Worm (Caenorhabditis elegans) whole organism, L4 larva: ENCODE results near the gene T22F3.7.

Experiments used
- R02D3.7 ChIP-seq: fragments of 150-350 bp; sonication (generic microtip); optimal IDR thresholded peaks from 3 replicates; lab custom pipeline; 2014; ENCODE audit warnings: missing biosample characterization, missing genetic modification characterization
- T20F7.1 ChIP-seq: fragments of 200-800 bp; sonication (Bioruptor generic); optimal IDR thresholded peaks from 2 replicates; lab custom pipeline; 2018; ENCODE audit warnings: mild to moderate bottlenecking, missing genetic modification characterization, missing compliant biosample characterization
- Y105C5A.15 ChIP-seq: fragments of 200-800 bp; sonication (Bioruptor generic); IDR thresholded peaks from 2 replicates; pipeline ENCODE4 v1.3.6; 2022; ENCODE audit warnings: missing genetic modification characterization, missing compliant biosample characterization
- Y48G9A.11 ChIP-seq: fragments of 200-800 bp; sonication (Bioruptor generic); IDR thresholded peaks from 2 replicates; pipeline ENCODE4 v1.3.6; 2022; ENCODE audit warnings: missing genetic modification reagents, missing genetic modification characterization, missing compliant biosample characterization
- Y5F2A.4 ChIP-seq: fragments of 200-800 bp; sonication (Bioruptor generic); optimal IDR thresholded peaks from 2 replicates; lab custom pipeline; 2018; ENCODE audit warnings: mild to moderate bottlenecking, missing genetic modification characterization, missing compliant biosample characterization
- aha-1 ChIP-seq: fragments of 150-350 bp; peaks from one replicate; lab custom pipeline; 2014; ENCODE audit warnings: missing biosample characterization, missing genetic modification characterization
- arid-1 ChIP-seq: fragments of 200-800 bp; sonication (Bioruptor generic); conservative IDR thresholded peaks from 2 replicates; pipeline ENCODE4 v1.3.6; 2022; ENCODE audit warnings: missing genetic modification reagents, missing genetic modification characterization, missing compliant biosample characterization
- ceh-32 ChIP-seq: sonication (generic microtip); optimal IDR thresholded peaks from 2 replicates; lab custom pipeline; 2016; ENCODE audit warnings: mild to moderate bottlenecking, missing genetic modification characterization, missing compliant biosample characterization; ENCODE audit not compliant: poor library complexity
- ceh-44 ChIP-seq: fragments of 200-800 bp; sonication (Bioruptor generic); IDR thresholded peaks from 2 replicates; pipeline ENCODE4 v1.3.6; 2022; ENCODE audit warnings: missing genetic modification reagents, missing genetic modification characterization, missing compliant biosample characterization
- daf-16 ChIP-seq, 3 experiments: sonication (generic microtip); optimal IDR thresholded peaks; 2 replicates each; lab custom pipeline; 2016 to 2017; ENCODE audit warnings: missing genetic modification characterization in 3 of 3, missing genetic modification reagents in 3 of 3, mild to moderate bottlenecking in 2 of 3, missing compliant biosample characterization in 2 of 3, missing biosample characterization in 1 of 3, moderate library complexity in 1 of 3
- daf-19 ChIP-seq: fragments of 200-800 bp; sonication (Bioruptor generic); conservative IDR thresholded peaks from 2 replicates; pipeline ENCODE4 v1.3.6; 2022; ENCODE audit warnings: missing genetic modification characterization, missing compliant biosample characterization
- daf-8 ChIP-seq: fragments of 200-800 bp; sonication (Bioruptor generic); IDR thresholded peaks from 2 replicates; pipeline ENCODE4 v1.3.6; 2022; ENCODE audit warnings: missing genetic modification characterization, missing compliant biosample characterization
- dmd-6 ChIP-seq: fragments of 200-800 bp; sonication (Bioruptor generic); IDR thresholded peaks from 2 replicates; pipeline ENCODE4 v1.3.6; 2022; ENCODE audit warnings: missing genetic modification reagents, missing genetic modification characterization, missing compliant biosample characterization
- dpl-1 ChIP-seq: fragments of 150-350 bp; optimal IDR thresholded peaks from 2 replicates; lab custom pipeline; 2014; ENCODE audit warnings: missing biosample characterization, missing genetic modification reagents, missing genetic modification characterization
- dve-1 ChIP-seq: sonication (generic microtip); optimal IDR thresholded peaks from 2 replicates; lab custom pipeline; 2017; ENCODE audit warnings: antibody characterized with exemption, mild to moderate bottlenecking, missing genetic modification characterization, missing compliant biosample characterization; ENCODE audit not compliant: insufficient read depth
- egl-27 ChIP-seq: sonication (generic microtip); optimal IDR thresholded peaks from 3 replicates; lab custom pipeline; 2017; ENCODE audit warnings: missing biosample characterization, missing genetic modification reagents, missing genetic modification characterization
- fkh-10 ChIP-seq: fragments of 150-350 bp; optimal IDR thresholded peaks from 2 replicates; lab custom pipeline; 2014; ENCODE audit warnings: missing biosample characterization, missing genetic modification reagents, missing genetic modification characterization
- hif-1 ChIP-seq, 2 experiments: sonication (generic microtip); optimal IDR thresholded peaks; 2 replicates each; lab custom pipeline; 2016 to 2017; ENCODE audit warnings: missing compliant biosample characterization in 2 of 2, missing genetic modification characterization in 2 of 2, missing genetic modification reagents in 2 of 2, missing genotype in 2 of 2, mild to moderate bottlenecking in 1 of 2
- hlh-11 ChIP-seq: fragments of 200-800 bp; sonication (Bioruptor generic); optimal IDR thresholded peaks from 2 replicates; lab custom pipeline; 2018; ENCODE audit warnings: mild to moderate bottlenecking, missing genetic modification characterization, missing compliant biosample characterization
- hlh-30 ChIP-seq: sonication (generic microtip); optimal IDR thresholded peaks from 2 replicates; lab custom pipeline; 2017; ENCODE audit warnings: antibody characterized with exemption, mild to moderate bottlenecking, missing genetic modification characterization, missing compliant biosample characterization; ENCODE audit not compliant: insufficient read depth
- lin-15B ChIP-seq: fragments of 150-350 bp; sonication (generic microtip); optimal IDR thresholded peaks from 3 replicates; lab custom pipeline; 2014; ENCODE audit warnings: missing biosample characterization, missing genetic modification characterization
- lsy-2 ChIP-seq, 2 experiments: fragments of 150-350 bp in 1 of 2; sonication (generic microtip) in 1 of 2; optimal IDR thresholded peaks; 2 replicates each; lab custom pipeline; 2014 to 2017; ENCODE audit warnings: missing biosample characterization in 2 of 2, missing genetic modification characterization in 2 of 2
- mdl-1 ChIP-seq, 2 experiments: fragments of 150-350 bp in 1 of 2; sonication (generic microtip) in 1 of 2; optimal IDR thresholded peaks; 2 replicates each; lab custom pipeline; 2014 to 2017; ENCODE audit warnings: missing biosample characterization in 2 of 2, missing genetic modification characterization in 2 of 2
- mep-1 ChIP-seq: fragments of 150-350 bp; sonication (generic microtip); optimal IDR thresholded peaks from 3 replicates; lab custom pipeline; 2014; ENCODE audit warnings: missing biosample characterization, missing genetic modification characterization
- nhr-102 ChIP-seq: sonication (generic microtip); optimal IDR thresholded peaks from 2 replicates; lab custom pipeline; 2016; ENCODE audit warnings: mild to moderate bottlenecking, missing genetic modification characterization, moderate library complexity, missing compliant biosample characterization
- nhr-11 ChIP-seq: fragments of 150-350 bp; optimal IDR thresholded peaks from 2 replicates; lab custom pipeline; 2014; ENCODE audit warnings: missing biosample characterization, missing genetic modification characterization
- nhr-28 ChIP-seq: fragments of 150-350 bp; optimal IDR thresholded peaks from 2 replicates; lab custom pipeline; 2014; ENCODE audit warnings: missing biosample characterization, missing genetic modification characterization
- nhr-42 ChIP-seq: fragments of 200-800 bp; sonication (Bioruptor generic); IDR thresholded peaks from 2 replicates; pipeline ENCODE4 v1.3.6; 2022; ENCODE audit warnings: missing genetic modification characterization, missing compliant biosample characterization
- nhr-48 ChIP-seq: sonication (generic microtip); optimal IDR thresholded peaks from 2 replicates; lab custom pipeline; 2016; ENCODE audit warnings: mild to moderate bottlenecking, missing genetic modification characterization, missing compliant biosample characterization
- nhr-77 ChIP-seq: fragments of 150-350 bp; optimal IDR thresholded peaks from 2 replicates; lab custom pipeline; 2014; ENCODE audit warnings: missing biosample characterization, missing genetic modification characterization
- php-3 ChIP-seq: fragments of 200-800 bp; sonication (Bioruptor generic); IDR thresholded peaks from 2 replicates; pipeline ENCODE4 v1.3.6; 2022; ENCODE audit warnings: missing genetic modification reagents, missing genetic modification characterization, missing compliant biosample characterization
- pqm-1 ChIP-seq: sonication (generic microtip); optimal IDR thresholded peaks from 2 replicates; lab custom pipeline; 2017; ENCODE audit warnings: missing biosample characterization, missing genetic modification characterization
- rbr-2 ChIP-seq: sonication (generic microtip); optimal IDR thresholded peaks from 2 replicates; lab custom pipeline; 2016; ENCODE audit warnings: missing genotype, missing genetic modification characterization, missing compliant biosample characterization
- unc-39 ChIP-seq: sonication (generic microtip); optimal IDR thresholded peaks from 2 replicates; lab custom pipeline; 2017; ENCODE audit warnings: missing biosample characterization, missing genetic modification characterization
- unc-62 ChIP-seq, 3 experiments: fragments of 150-350 bp in 1 of 3; sonication (generic microtip); optimal IDR thresholded peaks in 2 of 3; peaks in 1 of 3; 1 replicate in 1 of 3; 2 replicates in 2 of 3; lab custom pipeline; 2014 to 2017; ENCODE audit warnings: missing biosample characterization in 3 of 3, missing genetic modification characterization in 3 of 3, missing genetic modification reagents in 3 of 3, missing genotype in 1 of 3
- vab-7 ChIP-seq: fragments of 200-800 bp; sonication (Bioruptor generic); IDR thresholded peaks from 2 replicates; pipeline ENCODE4 v1.3.6; 2022; ENCODE audit warnings: missing genetic modification reagents, missing genetic modification characterization, missing compliant biosample characterization

T22F3.7 gene

DNA sequence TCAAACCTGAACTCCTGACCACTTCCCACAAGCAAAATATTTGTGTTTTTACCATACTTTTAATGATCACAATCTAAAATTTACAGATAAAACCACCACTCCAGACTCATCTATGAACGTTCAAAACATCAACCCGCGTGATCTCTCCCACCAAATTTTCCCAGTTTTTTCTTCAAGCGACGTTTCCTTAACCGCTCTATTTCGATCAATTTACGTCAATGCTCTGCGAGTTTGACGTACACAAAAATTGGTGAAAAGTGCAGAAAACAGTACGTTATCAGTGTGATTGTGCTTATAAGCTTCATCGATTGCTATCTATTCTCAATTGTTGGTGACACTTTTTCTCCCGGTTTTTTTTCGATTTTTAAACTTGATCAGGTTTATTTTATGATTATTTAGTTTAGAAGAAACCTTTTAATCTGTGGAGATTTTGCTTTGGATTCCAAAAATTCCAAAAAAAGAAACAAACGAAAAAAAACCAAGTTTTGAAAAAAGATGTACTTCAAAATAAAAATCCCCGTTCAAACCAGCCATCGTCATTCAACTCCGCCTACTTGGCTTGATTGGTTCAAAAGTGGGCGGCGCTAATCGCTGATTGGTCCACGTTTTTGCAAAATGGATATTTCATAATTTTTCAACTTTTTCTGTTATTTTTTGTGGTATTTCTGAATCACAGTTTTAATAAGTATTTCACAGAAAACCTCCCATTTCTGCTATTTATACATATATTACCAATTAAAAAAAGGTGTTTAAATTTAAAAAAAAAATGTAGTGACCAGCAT is 32.0 kb upstream of the T22F3.7 start:
- TF ChIP-seq daf-16 (GFP tag; optimal IDR thresholded peaks at IDR 0.05; lab: Kevin White, UChicago) (no peak), daf-16 (tag; optimal IDR thresholded peaks at IDR 0.05; lab: Kevin White, UChicago) (peak; percentile 96), hlh-11 (tag; lab: Kevin White, UChicago) (peak; percentile 76), dmd-6 (GFP tag; lab: Robert Waterston, UW) (peak; percentile 88), egl-27 (tag; lab: Kevin White, UChicago) (no peak), Y5F2A.4 (no peak), R02D3.7 (tag; lab: Kevin White, UChicago) (no peak), fkh-10 (GFP tag; lab: Kevin White, UChicago) (no peak), nhr-102 (tag; lab: Kevin White, UChicago) (peak; percentile 74), hif-1 (tag; optimal IDR thresholded peaks at IDR 0.05; lab: Kevin White, UChicago) (peak in 1 of 2 experiments; percentile 8), nhr-48 (peak; percentile 67), nhr-28 (tag; lab: Kevin White, UChicago) (peak; percentile 67), nhr-42 (GFP tag; lab: Robert Waterston, UW) (no peak), nhr-77 (peak; percentile 78), aha-1 (tag; lab: Kevin White, UChicago) (no peak), mdl-1 (tag; optimal IDR thresholded peaks at IDR 0.05; lab: Kevin White, UChicago) (peak in 1 of 2 experiments; percentile 27), ceh-32 (tag; lab: Kevin White, UChicago) (no peak), nhr-11 (no peak), hlh-30 (peak; percentile 68), daf-19 (no peak), pqm-1 (tag; lab: Kevin White, UChicago) (peak; percentile 31), php-3 (GFP tag; lab: Robert Waterston, UW) (peak; percentile 72; the same call in 1 of the 2 replicates), vab-7 (GFP tag; lab: Robert Waterston, UW) (no peak), mep-1 (tag; lab: Kevin White, UChicago) (peak; percentile 47), unc-62 (GFP tag; optimal IDR thresholded peaks at IDR 0.05 in 1 of 2; lab: Kevin White, UChicago) (no peak), unc-62 (tag; optimal IDR thresholded peaks at IDR 0.05; lab: Kevin White, UChicago) (no peak), ceh-44 (no peak), dve-1 (tag; lab: Kevin White, UChicago) (peak; percentile 83), Y105C5A.15 (GFP tag; lab: Robert Waterston, UW) (no peak)

DNA sequence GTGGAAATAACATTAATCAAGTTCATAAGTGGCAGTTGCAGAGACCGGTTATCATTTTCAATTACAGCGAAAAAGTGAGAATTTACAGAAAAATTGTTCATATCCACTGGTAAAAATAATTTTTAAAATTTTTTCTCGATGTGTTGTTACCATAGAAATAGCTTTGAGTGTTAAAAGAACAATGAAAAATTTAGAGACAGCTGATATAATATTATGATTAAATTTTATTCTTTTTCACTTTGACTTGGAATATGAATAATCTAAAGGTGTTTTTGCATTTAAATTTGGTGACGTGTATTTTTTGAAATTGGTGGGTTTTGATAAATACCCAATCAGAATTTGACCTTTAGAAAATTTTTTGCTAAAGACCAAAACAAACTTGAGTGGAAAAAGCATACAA is 31.1 kb upstream of the T22F3.7 start, which contains the start of gene F59B1.6:
F59B1.6 (minus strand) TSS at position 101 of the 400 bp plus-strand sequence.
- no peak for TF ChIP-seq T20F7.1 (GFP tag; lab: Kevin White, UChicago)
- TF ChIP-seq daf-8 (GFP tag; lab: Robert Waterston, UW): no peak
- TF ChIP-seq lin-15B (tag; lab: Kevin White, UChicago): no peak
- TF ChIP-seq Y5F2A.4: no peak
- no peak for TF ChIP-seq dmd-6 (GFP tag; lab: Robert Waterston, UW)
- no peak for TF ChIP-seq nhr-77
- TF ChIP-seq unc-39 (tag; lab: Kevin White, UChicago): no peak
- TF ChIP-seq ceh-32 (tag; lab: Kevin White, UChicago): no peak
- TF ChIP-seq rbr-2 (tag; lab: Kevin White, UChicago): no peak
- no peak for TF ChIP-seq nhr-28 (tag; lab: Kevin White, UChicago)
- no peak for TF ChIP-seq dpl-1 (GFP tag; lab: Kevin White, UChicago)
- TF ChIP-seq Y105C5A.15 (GFP tag; lab: Robert Waterston, UW): no peak
- TF ChIP-seq Y48G9A.11 (GFP tag; lab: Robert Waterston, UW): no peak
- TF ChIP-seq lsy-2 (tag; optimal IDR thresholded peaks at IDR 0.05; lab: Kevin White, UChicago): no peak
- no peak for TF ChIP-seq arid-1 (GFP tag; lab: Robert Waterston, UW)
- TF ChIP-seq, all 104 proteins: peak for 0
